Fruit fly (Drosophila melanogaster): ENCODE measurements around the gene CG14442.

Gene CG14442

dm6 chrX:6711295-6711694 lies 16.5 kb upstream of the CG14442 start:
- TF ChIP-seq CG17801 (GFP tag; optimal IDR thresholded peaks at IDR 0.05; ENCODE audit: partially characterized antibody) = peak; percentile 59

dm6 chrX:6710665-6711064 lies 15.9 kb upstream of the CG14442 start:
- no peak for TF ChIP-seq CG17801 (GFP tag; optimal IDR thresholded peaks at IDR 0.05; ENCODE audit: partially characterized antibody)

- TF ChIP-seq CG17801 (GFP tag; optimal IDR thresholded peaks at IDR 0.05; ENCODE audit: partially characterized antibody) = no peak
Observed at dm6 chrX:6710258-6710657, 15.5 kb upstream of the CG14442 start.

dm6 chrX:6709252-6710037 lies 14.6 kb upstream of the CG14442 start:
- no peak for TF ChIP-seq CG17801 (GFP tag; optimal IDR thresholded peaks at IDR 0.05; ENCODE audit: partially characterized antibody)

dm6 chrX:6708580-6709199 lies 13.9 kb upstream of the CG14442 start:
- no peak for TF ChIP-seq CG17801 (GFP tag; optimal IDR thresholded peaks at IDR 0.05; ENCODE audit: partially characterized antibody)

- no peak for TF ChIP-seq CG17801 (GFP tag; optimal IDR thresholded peaks at IDR 0.05; ENCODE audit: partially characterized antibody)
Observed at dm6 chrX:6708138-6708537, 13.3 kb upstream of the CG14442 start.

dm6 chrX:6706570-6707306 lies 11.9 kb upstream of the CG14442 start:
- TF ChIP-seq CG17801 (GFP tag; optimal IDR thresholded peaks at IDR 0.05; ENCODE audit: partially characterized antibody) = no peak

- TF ChIP-seq CG17801 (GFP tag; optimal IDR thresholded peaks at IDR 0.05; ENCODE audit: partially characterized antibody) = no peak
Observed at dm6 chrX:6705890-6706289, 11.1 kb upstream of the CG14442 start.

dm6 chrX:6705059-6705802 lies 10.4 kb upstream of the CG14442 start:
- TF ChIP-seq CG17801 (GFP tag; optimal IDR thresholded peaks at IDR 0.05; ENCODE audit: partially characterized antibody) = no peak

dm6 chrX:6703957-6704356 lies 9.2 kb upstream of the CG14442 start:
- TF ChIP-seq CG17801 (GFP tag; optimal IDR thresholded peaks at IDR 0.05; ENCODE audit: partially characterized antibody) = no peak

dm6 chrX:6703237-6703636 lies 8.4 kb upstream of the CG14442 start:
- no peak for TF ChIP-seq CG17801 (GFP tag; optimal IDR thresholded peaks at IDR 0.05; ENCODE audit: partially characterized antibody)

dm6 chrX:6702591-6702990 lies 7.8 kb upstream of the CG14442 start:
- no peak for TF ChIP-seq CG17801 (GFP tag; optimal IDR thresholded peaks at IDR 0.05; ENCODE audit: partially characterized antibody)

- peak; percentile 46 for TF ChIP-seq CG17801 (GFP tag; optimal IDR thresholded peaks at IDR 0.05; ENCODE audit: partially characterized antibody)
Observed at dm6 chrX:6702028-6702433, 7.2 kb upstream of the CG14442 start.

- no peak for TF ChIP-seq CG17801 (GFP tag; optimal IDR thresholded peaks at IDR 0.05; ENCODE audit: partially characterized antibody)
Observed at dm6 chrX:6700990-6701530, 6.3 kb upstream of the CG14442 start.
